Worm (Caenorhabditis elegans): ENCODE measurements around the gene cdk-11.2.

DNA sequence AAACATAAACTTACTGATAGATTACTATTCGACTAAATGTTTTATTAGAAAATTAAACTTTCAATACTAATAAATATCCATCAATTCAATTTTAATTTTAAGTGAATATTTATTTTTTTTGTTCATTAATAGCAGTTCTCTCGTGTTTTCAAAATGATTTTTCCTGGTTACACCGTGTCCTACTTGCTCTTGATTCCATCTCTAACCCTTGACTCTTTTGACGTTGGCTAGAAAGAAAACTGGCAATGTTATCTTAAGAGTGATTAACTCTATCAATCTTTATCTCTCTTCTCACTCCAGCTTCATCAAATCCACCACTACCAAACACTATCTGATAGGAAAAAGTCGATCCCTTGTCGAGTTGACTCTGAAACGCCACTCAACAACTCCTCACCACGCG, 7.1 kb downstream of the cdk-11.2 start, which contains the start of gene acr-8:
- TF ChIP-seq ztf-4 (tag; optimal IDR thresholded peaks at IDR 0.05): no peak
- TF ChIP-seq nhr-77 (tag; optimal IDR thresholded peaks at IDR 0.05): no peak
- TF ChIP-seq nhr-12 (tag; optimal IDR thresholded peaks at IDR 0.05): no peak
- no peak for TF ChIP-seq nhr-28 (tag; optimal IDR thresholded peaks at IDR 0.05)
- no peak for TF ChIP-seq nhr-76 (tag; optimal IDR thresholded peaks at IDR 0.05)
- TF ChIP-seq nhr-237 (tag; optimal IDR thresholded peaks at IDR 0.05): no peak

All from whole organism, L3 larva.